Fruit fly (Drosophila melanogaster): ENCODE data around the gene Nmdar2.

Nmdar2 gene

dm6 chrX:1466505-1467381 lies 40.9 kb downstream of the Nmdar2 start:
- TF ChIP-seq CG32264 (GFP tag; optimal IDR thresholded peaks at IDR 0.05) (no peak), Dfd (GFP tag; optimal IDR thresholded peaks at IDR 0.05) (no peak), Rel (GFP tag; optimal IDR thresholded peaks at IDR 0.05) (no peak), Rel (tag; optimal IDR thresholded peaks at IDR 0.05) (peak; percentile 51), brk (GFP tag; optimal IDR thresholded peaks at IDR 0.05) (no peak), dsf (GFP tag; optimal IDR thresholded peaks at IDR 0.05; ENCODE audit: borderline replicate concordance) (no peak), Hr83 (GFP tag; optimal IDR thresholded peaks at IDR 0.05; ENCODE audit: poor library complexity, severe bottlenecking) (no peak), h (GFP tag; optimal IDR thresholded peaks at IDR 0.05) (peak; percentile 4), N (GFP tag; optimal IDR thresholded peaks at IDR 0.05) (no peak), dl (GFP tag; optimal IDR thresholded peaks at IDR 0.05; ENCODE audit: insufficient read depth in 1 of 2, partially characterized antibody in 2 of 2) (no peak), jim (GFP tag; optimal IDR thresholded peaks at IDR 0.05) (no peak), Hnf4 (GFP tag; optimal IDR thresholded peaks at IDR 0.05) (no peak)

dm6 chrX:1465707-1466504 lies 41.7 kb downstream of the Nmdar2 start, which contains the start of the genes O-fut2 and CG14777:
Gene O-fut2, minus strand, starts transcription at chrX:1465996.
Gene CG14777, plus strand, starts transcription at chrX:1466134.
- TF ChIP-seq woc (GFP tag; optimal IDR thresholded peaks at IDR 0.05) (no peak), Mio (GFP tag; optimal IDR thresholded peaks at IDR 0.05) (no peak), h (GFP tag; optimal IDR thresholded peaks at IDR 0.05) (peak; percentile 30), rgr (GFP tag; optimal IDR thresholded peaks at IDR 0.05) (peak; percentile 47), OdsH (GFP tag; optimal IDR thresholded peaks at IDR 0.05) (peak; percentile 35), CrebA (GFP tag; optimal IDR thresholded peaks at IDR 0.05; ENCODE audit: borderline replicate concordance) (no peak), ey (GFP tag; optimal IDR thresholded peaks at IDR 0.05) (peak; percentile 66), Myc (optimal IDR thresholded peaks at IDR 0.05) (no peak), jim (GFP tag; optimal IDR thresholded peaks at IDR 0.05) (no peak), psq (GFP tag; optimal IDR thresholded peaks at IDR 0.05) (peak; percentile 44), dsf (GFP tag; optimal IDR thresholded peaks at IDR 0.05; ENCODE audit: borderline replicate concordance) (no peak), usp (GFP tag; optimal IDR thresholded peaks at IDR 0.05) (no peak), fru (GFP tag; optimal IDR thresholded peaks at IDR 0.05) (peak; percentile 37), Hnf4 (GFP tag; optimal IDR thresholded peaks at IDR 0.05) (no peak), HLH106 (tag; optimal IDR thresholded peaks at IDR 0.05) (peak; percentile 4)

- TF ChIP-seq Abd-B (GFP tag; optimal IDR thresholded peaks at IDR 0.05) (no peak), Hr83 (GFP tag; optimal IDR thresholded peaks at IDR 0.05; ENCODE audit: poor library complexity, severe bottlenecking) (no peak), dl (GFP tag; optimal IDR thresholded peaks at IDR 0.05; ENCODE audit: insufficient read depth in 1 of 2, partially characterized antibody in 2 of 2) (no peak), Sp1 (GFP tag; optimal IDR thresholded peaks at IDR 0.05) (no peak), Hr78 (GFP tag; optimal IDR thresholded peaks at IDR 0.05) (no peak), Rel (GFP tag; optimal IDR thresholded peaks at IDR 0.05) (no peak), Rel (tag; optimal IDR thresholded peaks at IDR 0.05) (no peak), N (GFP tag; optimal IDR thresholded peaks at IDR 0.05) (no peak), h (GFP tag; optimal IDR thresholded peaks at IDR 0.05) (no peak)
Measured at dm6 chrX:1464033-1464432, 43.6 kb downstream of the Nmdar2 start, which contains the start of gene Ns3. Gene Ns3, minus strand, starts transcription at chrX:1464220.

dm6 chrX:1461544-1461943 lies 46.1 kb downstream of the Nmdar2 start, which contains the start of gene CG14787:
Gene CG14787, minus strand, starts transcription at chrX:1461676.
- TF ChIP-seq HLH106 (tag; optimal IDR thresholded peaks at IDR 0.05) (no peak), GATAd (GFP tag; optimal IDR thresholded peaks at IDR 0.05) (no peak), Jra (GFP tag; optimal IDR thresholded peaks at IDR 0.05) (no peak), ey (GFP tag; optimal IDR thresholded peaks at IDR 0.05) (no peak), CG32264 (GFP tag; optimal IDR thresholded peaks at IDR 0.05) (no peak)
